Worm (Caenorhabditis elegans): Measurements from ENCODE around the gene Y53G8AR.6.

- TF ChIP-seq ztf-23 (GFP tag; IDR thresholded peaks at IDR 0.05) (no peak), flt-1 (GFP tag; IDR thresholded peaks at IDR 0.05) (no peak), T22C8.4 (GFP tag; IDR thresholded peaks at IDR 0.05) (no peak)
Observed at ce11 chrIII:3294283-3294793, at the start of gene Y53G8AR.6, which contains the start of gene Y53G8AR.8.
